Fruit fly (Drosophila melanogaster): ENCODE measurements around the gene vanin-like.

DNA sequence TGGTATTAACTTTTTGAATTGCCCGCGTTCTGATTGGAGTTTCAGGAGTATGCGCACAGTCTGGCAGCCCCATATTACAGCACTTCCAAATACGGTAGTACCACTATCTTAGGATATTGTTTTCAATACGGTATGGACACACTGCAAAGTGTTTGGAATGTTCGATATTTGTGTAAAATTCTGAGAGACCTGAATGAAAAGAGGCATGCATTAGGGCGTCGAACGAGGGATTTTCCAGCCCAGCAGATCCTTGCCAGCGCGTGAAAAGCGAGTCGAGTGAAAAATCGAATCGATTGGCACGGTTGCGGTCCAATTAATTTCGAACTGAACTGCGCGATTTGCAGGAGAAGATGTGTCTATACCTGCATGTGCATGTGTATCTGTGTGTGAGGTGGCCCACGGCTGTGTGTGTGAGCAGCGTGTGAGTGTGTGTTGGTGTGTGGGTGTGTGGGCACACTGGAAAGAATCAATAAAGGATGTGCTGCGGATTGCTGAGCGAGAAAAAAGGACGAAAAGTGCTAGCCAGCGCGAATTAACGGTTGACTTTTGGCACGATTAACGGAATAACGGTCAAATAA lies 23.2 kb upstream of the vanin-like start, which contains the start of gene dtn:
- no peak for TF ChIP-seq CG3919 (GFP tag; optimal IDR thresholded peaks at IDR 0.05)
- no peak for TF ChIP-seq Hr38 (GFP tag; optimal IDR thresholded peaks at IDR 0.05)
- no peak for TF ChIP-seq Gug (GFP tag; IDR thresholded peaks at IDR 0.05)
- TF ChIP-seq Sox15 (GFP tag; optimal IDR thresholded peaks at IDR 0.05): no peak
- TF ChIP-seq Hr39 (GFP tag; optimal IDR thresholded peaks at IDR 0.05): no peak
- no peak for TF ChIP-seq OdsH (GFP tag; optimal IDR thresholded peaks at IDR 0.05)

Data from whole organism, prepupa.